Worm (Caenorhabditis elegans) whole organism, L3 larva: ENCODE measurements around the gene fbxa-27.

Experiments used
- jun-1 ChIP-seq: fragments of 150-350 bp; optimal IDR thresholded peaks from 2 replicates; lab custom pipeline; 2014; ENCODE audit warnings: missing biosample characterization, missing genetic modification reagents, missing genetic modification characterization
- pha-4 ChIP-seq: fragments of 150-350 bp; optimal IDR thresholded peaks from 2 replicates; lab custom pipeline; 2014; ENCODE audit warnings: missing biosample characterization, missing genetic modification reagents, missing genetic modification characterization
- zag-1 ChIP-seq: fragments of 150-350 bp; optimal IDR thresholded peaks from 2 replicates; lab custom pipeline; 2014; ENCODE audit warnings: missing biosample characterization, missing genetic modification characterization
- ztf-4 ChIP-seq: fragments of 150-350 bp; optimal IDR thresholded peaks from 2 replicates; lab custom pipeline; 2014; ENCODE audit warnings: missing biosample characterization, missing genetic modification characterization

DNA sequence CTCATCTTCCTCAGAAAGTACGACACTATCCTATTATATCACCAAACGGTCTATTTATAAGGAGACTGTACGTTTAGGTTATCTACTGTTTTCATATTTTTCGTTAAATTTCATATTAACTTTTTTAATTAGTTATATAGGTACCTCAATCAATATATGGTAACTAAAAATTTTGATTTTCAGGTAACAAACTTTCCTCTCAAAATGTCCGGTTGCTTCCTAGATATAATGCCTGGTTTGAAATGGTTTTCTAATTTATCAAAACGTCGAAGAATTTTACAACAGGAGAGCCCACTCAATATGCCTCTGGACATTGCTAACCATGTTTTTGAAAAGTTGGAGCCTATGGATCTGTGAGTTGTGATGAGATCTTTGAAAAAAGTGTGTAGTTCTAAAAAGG lies 45.2 kb upstream of the fbxa-27 start, which contains the start of gene fbxa-28:
- TF ChIP-seq ztf-4 = no peak
- TF ChIP-seq pha-4 (tag; lab: Kevin White, UChicago) = no peak
- no peak for TF ChIP-seq jun-1 (tag; lab: Kevin White, UChicago)
- no peak for TF ChIP-seq zag-1 (tag; lab: Kevin White, UChicago)
